Worm (Caenorhabditis elegans) whole organism, L4 larva: ENCODE measurements around the gene R03G8.3.

Source experiments
- F10B5.3 ChIP-seq: sonication (generic microtip); optimal IDR thresholded peaks from 2 replicates; lab custom pipeline; 2016; ENCODE audit warnings: mild to moderate bottlenecking, missing genetic modification characterization, missing compliant biosample characterization
- T20F7.1 ChIP-seq: fragments of 200-800 bp; sonication (Bioruptor generic); optimal IDR thresholded peaks from 2 replicates; lab custom pipeline; 2018; ENCODE audit warnings: mild to moderate bottlenecking, missing genetic modification characterization, missing compliant biosample characterization
- Y105C5A.15 ChIP-seq: fragments of 200-800 bp; sonication (Bioruptor generic); IDR thresholded peaks from 2 replicates; pipeline ENCODE4 v1.3.6; 2022; ENCODE audit warnings: missing genetic modification characterization, missing compliant biosample characterization
- Y48G9A.11 ChIP-seq: fragments of 200-800 bp; sonication (Bioruptor generic); IDR thresholded peaks from 2 replicates; pipeline ENCODE4 v1.3.6; 2022; ENCODE audit warnings: missing genetic modification reagents, missing genetic modification characterization, missing compliant biosample characterization
- ZK337.2 ChIP-seq: fragments of 200-800 bp; sonication (Bioruptor generic); IDR thresholded peaks from 2 replicates; pipeline ENCODE4 v1.3.6; 2022; ENCODE audit warnings: missing genetic modification reagents, missing genetic modification characterization, missing compliant biosample characterization
- aha-1 ChIP-seq: fragments of 150-350 bp; peaks from one replicate; lab custom pipeline; 2014; ENCODE audit warnings: missing biosample characterization, missing genetic modification characterization
- aly-2 ChIP-seq: sonication (generic microtip); optimal IDR thresholded peaks from 2 replicates; lab custom pipeline; 2018; ENCODE audit warnings: missing biosample characterization, missing genetic modification characterization
- attf-4 ChIP-seq: sonication (generic microtip); optimal IDR thresholded peaks from 3 replicates; lab custom pipeline; 2017; ENCODE audit warnings: missing biosample characterization, missing genetic modification characterization
- ceh-82 ChIP-seq: sonication (generic microtip); optimal IDR thresholded peaks from 2 replicates; lab custom pipeline; 2017; ENCODE audit warnings: missing biosample characterization, missing genetic modification characterization
- daf-19 ChIP-seq: fragments of 200-800 bp; sonication (Bioruptor generic); conservative IDR thresholded peaks from 2 replicates; pipeline ENCODE4 v1.3.6; 2022; ENCODE audit warnings: missing genetic modification characterization, missing compliant biosample characterization
- dmd-6 ChIP-seq: fragments of 200-800 bp; sonication (Bioruptor generic); IDR thresholded peaks from 2 replicates; pipeline ENCODE4 v1.3.6; 2022; ENCODE audit warnings: missing genetic modification reagents, missing genetic modification characterization, missing compliant biosample characterization
- dmd-9 ChIP-seq: fragments of 200-800 bp; sonication (Bioruptor generic); IDR thresholded peaks from 2 replicates; pipeline ENCODE4 v1.3.6; 2022; ENCODE audit warnings: missing genetic modification reagents, missing genetic modification characterization, missing compliant biosample characterization
- duxl-1 ChIP-seq: sonication (generic microtip); optimal IDR thresholded peaks from 2 replicates; lab custom pipeline; 2016; ENCODE audit warnings: mild to moderate bottlenecking, missing genetic modification characterization, moderate library complexity, missing compliant biosample characterization; ENCODE audit not compliant: poor library complexity
- dve-1 ChIP-seq: sonication (generic microtip); optimal IDR thresholded peaks from 2 replicates; lab custom pipeline; 2017; ENCODE audit warnings: antibody characterized with exemption, mild to moderate bottlenecking, missing genetic modification characterization, missing compliant biosample characterization; ENCODE audit not compliant: insufficient read depth
- egl-27 ChIP-seq: sonication (generic microtip); optimal IDR thresholded peaks from 3 replicates; lab custom pipeline; 2017; ENCODE audit warnings: missing biosample characterization, missing genetic modification reagents, missing genetic modification characterization
- egl-43 ChIP-seq: fragments of 200-800 bp; sonication (Bioruptor generic); IDR thresholded peaks from 2 replicates; pipeline ENCODE4 v1.3.6; 2022; ENCODE audit warnings: missing genetic modification reagents, missing genetic modification characterization, missing compliant biosample characterization
- fkh-10 ChIP-seq: fragments of 150-350 bp; optimal IDR thresholded peaks from 2 replicates; lab custom pipeline; 2014; ENCODE audit warnings: missing biosample characterization, missing genetic modification reagents, missing genetic modification characterization
- gei-8 ChIP-seq: fragments of 200-800 bp; sonication (Bioruptor generic); optimal IDR thresholded peaks from 2 replicates; lab custom pipeline; 2018; ENCODE audit warnings: mild to moderate bottlenecking, missing genetic modification characterization, missing compliant biosample characterization
- hlh-11 ChIP-seq: fragments of 200-800 bp; sonication (Bioruptor generic); optimal IDR thresholded peaks from 2 replicates; lab custom pipeline; 2018; ENCODE audit warnings: mild to moderate bottlenecking, missing genetic modification characterization, missing compliant biosample characterization
- hlh-30 ChIP-seq: sonication (generic microtip); optimal IDR thresholded peaks from 2 replicates; lab custom pipeline; 2017; ENCODE audit warnings: antibody characterized with exemption, mild to moderate bottlenecking, missing genetic modification characterization, missing compliant biosample characterization; ENCODE audit not compliant: insufficient read depth
- hmg-1.1 ChIP-seq: fragments of 200-800 bp; sonication (Bioruptor generic); IDR thresholded peaks from 2 replicates; pipeline ENCODE4 v1.3.6; 2022; ENCODE audit warnings: missing genetic modification reagents, missing genetic modification characterization, missing compliant biosample characterization
- lim-7 ChIP-seq: fragments of 200-800 bp; sonication (Bioruptor generic); IDR thresholded peaks from 2 replicates; pipeline ENCODE4 v1.3.6; 2022; ENCODE audit warnings: missing genetic modification characterization, missing compliant biosample characterization
- lin-15B ChIP-seq: fragments of 150-350 bp; sonication (generic microtip); optimal IDR thresholded peaks from 3 replicates; lab custom pipeline; 2014; ENCODE audit warnings: missing biosample characterization, missing genetic modification characterization
- lir-3 ChIP-seq: sonication (generic microtip); optimal IDR thresholded peaks from 2 replicates; lab custom pipeline; 2016; ENCODE audit warnings: mild to moderate bottlenecking, missing genetic modification characterization, missing compliant biosample characterization
- lsy-2 ChIP-seq, 2 experiments: fragments of 150-350 bp in 1 of 2; sonication (generic microtip) in 1 of 2; optimal IDR thresholded peaks; 2 replicates each; lab custom pipeline; 2014 to 2017; ENCODE audit warnings: missing biosample characterization in 2 of 2, missing genetic modification characterization in 2 of 2
- mdt-29 ChIP-seq: fragments of 200-800 bp; sonication (Bioruptor generic); IDR thresholded peaks from 2 replicates; pipeline ENCODE4 v1.3.6; 2022; ENCODE audit warnings: missing genetic modification reagents, missing genetic modification characterization, missing compliant biosample characterization
- mep-1 ChIP-seq: fragments of 150-350 bp; sonication (generic microtip); optimal IDR thresholded peaks from 3 replicates; lab custom pipeline; 2014; ENCODE audit warnings: missing biosample characterization, missing genetic modification characterization
- mxl-2 ChIP-seq: fragments of 200-800 bp; sonication (Bioruptor generic); conservative IDR thresholded peaks from 2 replicates; pipeline ENCODE4 v1.3.6; 2022; ENCODE audit warnings: missing genetic modification reagents, missing genetic modification characterization, missing compliant biosample characterization
- nhr-111 ChIP-seq: fragments of 200-800 bp; sonication (Bioruptor generic); optimal IDR thresholded peaks from 2 replicates; lab custom pipeline; 2018; ENCODE audit warnings: mild to moderate bottlenecking, missing genetic modification characterization, missing compliant biosample characterization
- nhr-237 ChIP-seq: sonication (generic microtip); optimal IDR thresholded peaks from 2 replicates; lab custom pipeline; 2017; ENCODE audit warnings: missing biosample characterization, missing genetic modification characterization
- nhr-25 ChIP-seq: sonication (generic microtip); optimal IDR thresholded peaks from 2 replicates; lab custom pipeline; 2017; ENCODE audit warnings: missing genetic modification characterization, mild to moderate bottlenecking, missing compliant biosample characterization, antibody characterized with exemption, moderate library complexity, borderline replicate concordance; ENCODE audit not compliant: insufficient read depth
- nhr-28 ChIP-seq: fragments of 150-350 bp; optimal IDR thresholded peaks from 2 replicates; lab custom pipeline; 2014; ENCODE audit warnings: missing biosample characterization, missing genetic modification characterization
- nhr-6 ChIP-seq: fragments of 150-350 bp; optimal IDR thresholded peaks from 2 replicates; lab custom pipeline; 2014; ENCODE audit warnings: missing biosample characterization, missing genetic modification characterization
- nhr-77 ChIP-seq: fragments of 150-350 bp; optimal IDR thresholded peaks from 2 replicates; lab custom pipeline; 2014; ENCODE audit warnings: missing biosample characterization, missing genetic modification characterization
- sdz-12 ChIP-seq: fragments of 200-800 bp; sonication (Bioruptor generic); optimal IDR thresholded peaks from 2 replicates; lab custom pipeline; 2018; ENCODE audit warnings: mild to moderate bottlenecking, missing genetic modification characterization, missing compliant biosample characterization
- set-16 ChIP-seq: fragments of 200-800 bp; sonication (Bioruptor generic); IDR thresholded peaks from 2 replicates; pipeline ENCODE4 v1.3.6; 2022; ENCODE audit warnings: missing genetic modification reagents, missing genetic modification characterization, missing compliant biosample characterization
- snpc-4 ChIP-seq: fragments of 150-350 bp; optimal IDR thresholded peaks from 2 replicates; lab custom pipeline; 2014; ENCODE audit warnings: missing biosample characterization, missing genetic modification characterization
- tag-97 ChIP-seq: fragments of 200-800 bp; sonication (Bioruptor generic); IDR thresholded peaks from 2 replicates; pipeline ENCODE4 v1.3.6; 2022; ENCODE audit warnings: missing genetic modification characterization, missing compliant biosample characterization
- unc-130 ChIP-seq: sonication (generic microtip); optimal IDR thresholded peaks from 2 replicates; lab custom pipeline; 2016; ENCODE audit warnings: missing genetic modification reagents, missing genetic modification characterization, missing compliant biosample characterization
- unc-39 ChIP-seq: sonication (generic microtip); optimal IDR thresholded peaks from 2 replicates; lab custom pipeline; 2017; ENCODE audit warnings: missing biosample characterization, missing genetic modification characterization
- zag-1 ChIP-seq: fragments of 150-350 bp; optimal IDR thresholded peaks from 2 replicates; lab custom pipeline; 2014; ENCODE audit warnings: missing biosample characterization, missing genetic modification characterization
- zfp-3 ChIP-seq: fragments of 200-800 bp; sonication (Bioruptor generic); conservative IDR thresholded peaks from 2 replicates; pipeline ENCODE4 v1.3.6; 2022; ENCODE audit warnings: missing genetic modification reagents, missing genetic modification characterization, missing compliant biosample characterization
- ztf-7 ChIP-seq: fragments of 150-350 bp; optimal IDR thresholded peaks from 2 replicates; lab custom pipeline; 2014; ENCODE audit warnings: missing biosample characterization, missing genetic modification characterization

The R03G8.3 gene

DNA sequence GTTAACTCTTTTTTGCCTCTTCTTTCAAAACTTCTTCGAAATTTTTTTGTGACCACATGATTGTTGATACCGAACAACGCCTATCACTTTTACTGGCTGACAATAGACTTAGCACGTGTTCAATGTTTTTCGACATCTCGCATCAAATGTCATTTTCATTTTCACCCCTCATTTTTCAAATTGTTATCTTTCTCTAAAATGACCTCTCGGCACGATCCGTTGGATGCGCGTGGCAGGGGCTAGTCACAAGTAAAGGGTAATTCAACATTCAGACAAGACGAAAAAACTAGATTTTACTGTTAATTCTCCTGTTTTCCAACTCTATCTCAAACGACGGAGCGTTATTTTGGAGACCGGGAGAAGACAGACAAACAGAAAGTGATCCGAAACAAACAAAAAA is 22.7 kb downstream of the R03G8.3 start, which contains the start of gene F17H10.2 (continued):
- no peak for TF ChIP-seq T20F7.1
- TF ChIP-seq gei-8 (GFP tag; lab: Kevin White, UChicago): no peak
- no peak for TF ChIP-seq set-16 (GFP tag; lab: Robert Waterston, UW)
- TF ChIP-seq mep-1 (tag; lab: Kevin White, UChicago): peak; percentile 32
- TF ChIP-seq aha-1: peak; percentile 95
- peak; percentile 30 for TF ChIP-seq hlh-11
- TF ChIP-seq dmd-9 (GFP tag; lab: Robert Waterston, UW): no peak
- TF ChIP-seq hlh-30: peak; percentile 91
- no peak for TF ChIP-seq unc-39 (tag; lab: Kevin White, UChicago)
- peak; percentile 40 for TF ChIP-seq nhr-25 (tag; lab: Kevin White, UChicago)
- no peak for TF ChIP-seq egl-27 (tag; lab: Kevin White, UChicago)
- TF ChIP-seq snpc-4 (tag; lab: Kevin White, UChicago): no peak
- TF ChIP-seq nhr-6 (tag; lab: Kevin White, UChicago): no peak
- TF ChIP-seq ceh-82 (tag; lab: Kevin White, UChicago): no peak
- TF ChIP-seq F10B5.3 (tag; lab: Kevin White, UChicago): no peak
- peak; percentile 48 for TF ChIP-seq nhr-28 (tag; lab: Kevin White, UChicago)
- no peak for TF ChIP-seq lin-15B (tag; lab: Kevin White, UChicago)
- TF ChIP-seq nhr-111 (GFP tag; lab: Kevin White, UChicago): no peak
- no peak for TF ChIP-seq daf-19 (GFP tag; lab: Robert Waterston, UW)
- peak in 1 of 2 experiments; percentile 15 for TF ChIP-seq lsy-2 (tag; optimal IDR thresholded peaks at IDR 0.05; lab: Kevin White, UChicago)
- peak; percentile 36 for TF ChIP-seq dmd-6 (GFP tag; lab: Robert Waterston, UW)
- TF ChIP-seq dve-1: peak; percentile 24
- no peak for TF ChIP-seq fkh-10 (GFP tag; lab: Kevin White, UChicago)
- no peak for TF ChIP-seq zfp-3 (GFP tag; lab: Robert Waterston, UW)
- TF ChIP-seq egl-43 (GFP tag; lab: Robert Waterston, UW): no peak
- no peak for TF ChIP-seq Y48G9A.11 (GFP tag; lab: Robert Waterston, UW)

ce11 chrX:13115694-13116093 is 24.9 kb downstream of the R03G8.3 start:
- TF ChIP-seq hmg-1.1 (GFP tag; lab: Robert Waterston, UW): no peak
- TF ChIP-seq Y105C5A.15 (GFP tag; lab: Robert Waterston, UW): no peak
- TF ChIP-seq zag-1 (tag; lab: Kevin White, UChicago): no peak
- TF ChIP-seq attf-4 (tag; lab: Kevin White, UChicago): no peak
- no peak for TF ChIP-seq nhr-6 (tag; lab: Kevin White, UChicago)
- no peak for TF ChIP-seq lsy-2 (tag; optimal IDR thresholded peaks at IDR 0.05; lab: Kevin White, UChicago)
- no peak for TF ChIP-seq aly-2 (tag; lab: Kevin White, UChicago)
- TF ChIP-seq nhr-77: no peak
- no peak for TF ChIP-seq ztf-7
- TF ChIP-seq ZK337.2 (GFP tag; lab: Robert Waterston, UW): no peak
- TF ChIP-seq sdz-12: no peak
- TF ChIP-seq duxl-1: no peak
- no peak for TF ChIP-seq unc-130
- no peak for TF ChIP-seq lir-3
- no peak for TF ChIP-seq mdt-29 (GFP tag; lab: Robert Waterston, UW)
- no peak for TF ChIP-seq nhr-237
- TF ChIP-seq unc-39 (tag; lab: Kevin White, UChicago): no peak
- TF ChIP-seq, all 104 proteins: peak for 0

DNA sequence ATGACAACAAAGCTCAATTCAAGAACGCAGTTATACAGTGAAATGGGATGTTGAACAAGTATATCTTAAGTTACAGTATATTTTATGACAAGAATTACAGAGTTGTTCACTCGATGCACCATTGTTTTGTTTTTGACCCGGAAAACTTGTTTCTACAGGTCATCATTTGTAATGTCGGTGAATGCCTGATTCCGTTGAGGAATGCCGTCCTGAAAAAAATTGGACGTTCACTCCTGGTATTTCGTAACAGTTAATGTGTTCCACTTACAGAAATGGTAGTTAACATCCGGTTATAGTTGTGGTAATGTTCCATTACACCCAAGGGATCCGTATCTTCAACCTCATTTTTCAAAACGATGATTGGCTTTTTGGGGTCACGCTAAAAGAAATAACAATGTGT is 25.6 kb downstream of the R03G8.3 start:
- TF ChIP-seq tag-97 (GFP tag; lab: Robert Waterston, UW) (no peak), lim-7 (no peak), aha-1 (peak; percentile 83), ceh-82 (tag; lab: Kevin White, UChicago) (no peak), hmg-1.1 (GFP tag; lab: Robert Waterston, UW) (no peak), F10B5.3 (tag; lab: Kevin White, UChicago) (no peak), mxl-2 (no peak)
- TF ChIP-seq, all 104 proteins: peak for 1
